Fruit fly (Drosophila melanogaster) whole organism, prepupa: ENCODE results near the gene CG14400.

Experiments used
- CG10631 ChIP-seq: fragments of 200-800 bp; sonication (Bioruptor generic); optimal IDR thresholded peaks from 2 replicates; lab custom pipeline; 2016; ENCODE audit warnings: missing biosample characterization, missing genetic modification characterization
- CG10669 ChIP-seq: fragments of 200-800 bp; sonication (Bioruptor generic); optimal IDR thresholded peaks from 3 replicates; lab custom pipeline; 2018; ENCODE audit warnings: missing biosample characterization, mild to moderate bottlenecking, missing genetic modification characterization, moderate library complexity
- CG11294 ChIP-seq: fragments of 200-800 bp; sonication (Bioruptor generic); IDR thresholded peaks from 2 replicates; pipeline ENCODE4 v1.3.6; 2022; ENCODE audit warnings: missing biosample characterization, missing genetic modification characterization
- CG11762 ChIP-seq: fragments of 200-800 bp; sonication (Bioruptor generic); optimal IDR thresholded peaks from 3 replicates; lab custom pipeline; 2016; ENCODE audit warnings: missing biosample characterization, missing genetic modification characterization; ENCODE audit not compliant: insufficient read depth
- CG15336 ChIP-seq: fragments of 200-800 bp; sonication (Bioruptor generic); IDR thresholded peaks from 2 replicates; pipeline ENCODE4 v1.3.6; 2022; ENCODE audit warnings: missing biosample characterization, missing genetic modification characterization
- CG1621 ChIP-seq: fragments of 200-800 bp; sonication (Bioruptor generic); optimal IDR thresholded peaks from 3 replicates; lab custom pipeline; 2018; ENCODE audit warnings: missing biosample characterization, mild to moderate bottlenecking, missing genetic modification characterization
- CG16779 ChIP-seq: fragments of 200-800 bp; sonication (Bioruptor generic); optimal IDR thresholded peaks from 3 replicates; lab custom pipeline; 2017; ENCODE audit warnings: missing biosample characterization, mild to moderate bottlenecking, missing genetic modification characterization
- CG3032 ChIP-seq: fragments of 200-800 bp; optimal IDR thresholded peaks from 2 replicates; lab custom pipeline; 2019; ENCODE audit warnings: missing biosample characterization, mild to moderate bottlenecking, missing genetic modification characterization, moderate library complexity
- CG31627 ChIP-seq: fragments of 200-800 bp; sonication (Bioruptor generic); optimal IDR thresholded peaks from 3 replicates; lab custom pipeline; 2016; ENCODE audit warnings: missing biosample characterization, missing genetic modification characterization
- CG32006 ChIP-seq: fragments of 200-800 bp; sonication (Bioruptor generic); optimal IDR thresholded peaks from 3 replicates; lab custom pipeline; 2017; ENCODE audit warnings: missing biosample characterization, mild to moderate bottlenecking, missing genetic modification characterization
- CG34406 ChIP-seq: fragments of 200-800 bp; sonication (Bioruptor generic); optimal IDR thresholded peaks from 3 replicates; lab custom pipeline; 2016; ENCODE audit warnings: missing biosample characterization, missing genetic modification characterization
- CG3919 ChIP-seq: fragments of 200-800 bp; sonication (Bioruptor generic); optimal IDR thresholded peaks from 3 replicates; lab custom pipeline; 2016; ENCODE audit warnings: missing biosample characterization, missing genetic modification characterization
- CG4318 ChIP-seq: fragments of 200-800 bp; sonication (Bioruptor generic); optimal IDR thresholded peaks from 3 replicates; lab custom pipeline; 2017; ENCODE audit warnings: missing biosample characterization, mild to moderate bottlenecking, missing genetic modification characterization
- CG6163 ChIP-seq: fragments of 200-800 bp; sonication (Bioruptor generic); IDR thresholded peaks from 3 replicates; pipeline ENCODE4 v1.3.6; 2022; ENCODE audit warnings: missing biosample characterization, missing genetic modification characterization
- CG6276 ChIP-seq: fragments of 200-800 bp; sonication (Bioruptor generic); optimal IDR thresholded peaks from 2 replicates; lab custom pipeline; 2017; ENCODE audit warnings: missing biosample characterization, mild to moderate bottlenecking, missing genetic modification characterization
- CG6792 ChIP-seq: fragments of 200-800 bp; sonication (Bioruptor generic); optimal IDR thresholded peaks from 3 replicates; lab custom pipeline; 2016; ENCODE audit warnings: missing biosample characterization, missing genetic modification characterization
- CG6854 ChIP-seq: fragments of 200-800 bp; sonication (Bioruptor generic); optimal IDR thresholded peaks from 2 replicates; lab custom pipeline; 2017; ENCODE audit warnings: missing biosample characterization, mild to moderate bottlenecking, missing genetic modification characterization
- CG7368 ChIP-seq: fragments of 200-800 bp; sonication (Bioruptor generic); optimal IDR thresholded peaks from 3 replicates; lab custom pipeline; 2016; ENCODE audit warnings: missing biosample characterization, missing genetic modification characterization
- CG8119 ChIP-seq: fragments of 200-800 bp; sonication (Bioruptor generic); IDR thresholded peaks from 3 replicates; pipeline ENCODE4 v1.3.6; 2022; ENCODE audit warnings: missing biosample characterization, missing genetic modification characterization
- CG8319 ChIP-seq: fragments of 200-800 bp; sonication (Bioruptor generic); optimal IDR thresholded peaks from 3 replicates; lab custom pipeline; 2016; ENCODE audit warnings: missing biosample characterization, missing genetic modification characterization
- CG8632 ChIP-seq: fragments of 200-800 bp; sonication (Bioruptor generic); optimal IDR thresholded peaks from 3 replicates; lab custom pipeline; 2016; ENCODE audit warnings: missing biosample characterization, missing genetic modification characterization
- CG9139 ChIP-seq: fragments of 200-800 bp; sonication (Bioruptor generic); optimal IDR thresholded peaks from 3 replicates; lab custom pipeline; 2017; ENCODE audit warnings: missing biosample characterization, mild to moderate bottlenecking, missing genetic modification characterization
- Eip78C ChIP-seq: fragments of 200-800 bp; sonication (Bioruptor generic); peaks from one replicate; lab custom pipeline; 2016; ENCODE audit warnings: missing biosample characterization, missing genetic modification characterization
- Ets21C ChIP-seq: fragments of 200-800 bp; sonication (Bioruptor generic); optimal IDR thresholded peaks from 3 replicates; lab custom pipeline; 2016; ENCODE audit warnings: missing biosample characterization, missing genetic modification characterization
- Hr38 ChIP-seq: sonication (Bioruptor generic); optimal IDR thresholded peaks from 2 replicates; lab custom pipeline; 2016; ENCODE audit warnings: missing biosample characterization, missing genetic modification characterization
- Hr4 ChIP-seq: fragments of 200-800 bp; sonication (Bioruptor generic); optimal IDR thresholded peaks from 3 replicates; lab custom pipeline; 2016; ENCODE audit warnings: missing biosample characterization, missing genetic modification characterization
- Met ChIP-seq: fragments of 200-800 bp; sonication (Bioruptor generic); optimal IDR thresholded peaks from 3 replicates; lab custom pipeline; 2016; ENCODE audit warnings: missing biosample characterization, missing genetic modification characterization
- OdsH ChIP-seq: fragments of 200-800 bp; sonication (Bioruptor generic); optimal IDR thresholded peaks from 3 replicates; lab custom pipeline; 2016; ENCODE audit warnings: missing biosample characterization, missing genetic modification characterization
- Sox102F ChIP-seq: fragments of 200-800 bp; sonication (Bioruptor generic); optimal IDR thresholded peaks from 2 replicates; lab custom pipeline; 2016; ENCODE audit warnings: missing biosample characterization, mild to moderate bottlenecking, missing genetic modification characterization
- acj6 ChIP-seq: fragments of 200-800 bp; sonication (Bioruptor generic); optimal IDR thresholded peaks from 3 replicates; lab custom pipeline; 2016; ENCODE audit warnings: missing biosample characterization, missing genetic modification characterization
- cyc ChIP-seq: fragments of 200-800 bp; sonication (Bioruptor generic); optimal IDR thresholded peaks from 3 replicates; lab custom pipeline; 2016; ENCODE audit warnings: missing biosample characterization, missing genetic modification characterization
- dsx ChIP-seq: fragments of 200-800 bp; optimal IDR thresholded peaks from 3 replicates; lab custom pipeline; 2019; ENCODE audit warnings: missing biosample characterization, mild to moderate bottlenecking, missing genetic modification characterization, moderate library complexity; ENCODE audit not compliant: poor library complexity, severe bottlenecking
- fd85E ChIP-seq: fragments of 200-800 bp; sonication (Bioruptor generic); optimal IDR thresholded peaks from 3 replicates; lab custom pipeline; 2016; ENCODE audit warnings: missing biosample characterization, missing genetic modification characterization
- fkh ChIP-seq: fragments of 200-800 bp; sonication (Bioruptor generic); optimal IDR thresholded peaks from 3 replicates; lab custom pipeline; 2017; ENCODE audit warnings: missing biosample characterization, mild to moderate bottlenecking, missing genetic modification characterization, moderate library complexity
- net ChIP-seq: fragments of 200-800 bp; sonication (Bioruptor generic); optimal IDR thresholded peaks from 3 replicates; lab custom pipeline; 2016; ENCODE audit warnings: missing biosample characterization, missing genetic modification characterization
- salr ChIP-seq, 2 experiments: fragments of 200-800 bp; sonication (Bioruptor generic); optimal IDR thresholded peaks; 3 replicates each; lab custom pipeline; 2016 to 2018; ENCODE audit warnings: missing biosample characterization in 2 of 2, missing genetic modification characterization in 2 of 2, mild to moderate bottlenecking in 1 of 2
- spab ChIP-seq: fragments of 200-800 bp; sonication (Bioruptor generic); optimal IDR thresholded peaks from 2 replicates; lab custom pipeline; 2017; ENCODE audit warnings: missing biosample characterization, mild to moderate bottlenecking, missing genetic modification characterization, missing genetic modification reagents
- ss ChIP-seq, 2 experiments: fragments of 200-800 bp; sonication (Bioruptor generic); optimal IDR thresholded peaks; 2 replicates in 1 of 2; 3 replicates in 1 of 2; lab custom pipeline; 2017 to 2018; ENCODE audit warnings: mild to moderate bottlenecking in 2 of 2, missing biosample characterization in 2 of 2, missing genetic modification characterization in 2 of 2, moderate library complexity in 1 of 2
- svp ChIP-seq: fragments of 200-800 bp; sonication (Bioruptor generic); peaks from one replicate; lab custom pipeline; 2016; ENCODE audit warnings: missing biosample characterization, missing genetic modification characterization
- vri ChIP-seq: fragments of 200-800 bp; sonication (Bioruptor generic); optimal IDR thresholded peaks from 3 replicates; lab custom pipeline; 2016; ENCODE audit warnings: missing biosample characterization, mild to moderate bottlenecking, missing genetic modification characterization

The CG14400 gene

dm6 chr2L:20885889-20886507 lies 28.3 kb upstream of the CG14400 start:
- TF ChIP-seq Eip78C (GFP tag; lab: Kevin White, UChicago) (peak; percentile 51), fkh (GFP tag; lab: Kevin White, UChicago) (peak; percentile 19), cyc (GFP tag; lab: Kevin White, UChicago) (no peak), CG4318 (GFP tag; lab: Kevin White, UChicago) (no peak), CG16779 (tag; lab: Kevin White, UChicago) (peak; percentile 13), CG8119 (GFP tag; lab: Robert Waterston, UW) (0 out of 3 replicates have a peak, but pooled peaks have one; percentile 22), CG6163 (GFP tag; lab: Robert Waterston, UW) (no peak), acj6 (no peak), CG6854 (no peak), CG34406 (GFP tag; lab: Kevin White, UChicago) (no peak), Ets21C (GFP tag; lab: Kevin White, UChicago) (no peak), CG1621 (tag; lab: Kevin White, UChicago) (peak; percentile 52), CG11294 (GFP tag; lab: Robert Waterston, UW) (no peak)

DNA sequence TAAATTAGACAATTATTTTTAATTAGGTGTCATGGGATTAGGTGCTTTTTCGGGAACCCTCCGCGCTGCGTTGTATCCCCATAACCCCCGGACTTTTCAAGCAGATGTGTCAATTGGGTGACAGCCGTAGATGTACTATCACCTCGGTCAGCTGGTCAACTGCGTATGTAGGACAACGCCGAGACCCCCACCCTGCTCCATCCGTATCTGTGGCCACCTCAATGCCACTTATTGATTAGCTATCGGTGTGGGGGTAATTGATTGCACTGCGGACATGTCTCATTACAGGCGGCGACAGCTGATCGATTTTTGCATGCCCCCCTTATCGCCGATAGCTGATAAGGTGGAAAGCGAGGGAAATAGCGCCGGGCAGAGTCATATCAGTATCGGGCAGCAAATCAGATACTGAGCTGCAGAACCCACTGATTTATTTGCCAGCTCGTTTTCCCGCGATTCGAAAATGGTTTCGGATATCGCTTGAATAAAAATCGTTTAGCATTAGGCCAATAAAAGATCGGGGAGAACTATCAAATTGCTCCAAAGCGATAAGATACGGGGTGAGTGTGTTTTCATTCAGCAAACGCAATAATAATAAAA lies 26.0 kb upstream of the CG14400 start:
- TF ChIP-seq ss (GFP tag; optimal IDR thresholded peaks at IDR 0.05; lab: Kevin White, UChicago) = no peak
- no peak for TF ChIP-seq CG31627 (GFP tag; lab: Kevin White, UChicago)
- peak; percentile 99 for TF ChIP-seq svp (GFP tag; lab: Kevin White, UChicago)
- no peak for TF ChIP-seq Eip78C (GFP tag; lab: Kevin White, UChicago)
- TF ChIP-seq CG8319 (GFP tag; lab: Kevin White, UChicago) = no peak
- no peak for TF ChIP-seq CG4318 (GFP tag; lab: Kevin White, UChicago)
- TF ChIP-seq cyc (GFP tag; lab: Kevin White, UChicago) = no peak
- TF ChIP-seq spab = no peak
- TF ChIP-seq net (GFP tag; lab: Kevin White, UChicago) = no peak
- no peak for TF ChIP-seq CG16779 (tag; lab: Kevin White, UChicago)
- TF ChIP-seq CG6792 (GFP tag; lab: Kevin White, UChicago) = no peak
- no peak for TF ChIP-seq CG9139 (GFP tag; lab: Kevin White, UChicago)
- TF ChIP-seq CG10631 (GFP tag; lab: Kevin White, UChicago) = no peak
- TF ChIP-seq vri (GFP tag; lab: Kevin White, UChicago) = peak; percentile 31

DNA sequence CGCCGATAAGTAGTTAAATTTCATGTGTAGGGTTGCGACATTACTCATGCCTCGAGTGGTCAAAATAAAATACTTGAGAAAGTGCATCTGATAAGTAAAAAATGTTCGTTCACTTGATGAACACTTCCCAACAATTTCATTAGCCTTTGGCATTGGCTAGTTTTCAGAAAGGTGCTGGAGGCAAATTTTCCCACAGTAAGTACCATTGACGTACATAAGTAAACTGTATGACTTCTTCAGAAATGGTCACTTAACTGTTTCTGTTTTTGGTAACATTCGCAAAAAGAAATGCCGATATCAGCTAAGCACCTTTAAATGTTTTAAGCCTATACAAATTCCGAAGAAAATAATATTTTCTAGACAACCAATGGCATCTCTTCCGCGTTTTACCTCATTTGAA lies 25.4 kb upstream of the CG14400 start:
- TF ChIP-seq Eip78C (GFP tag; lab: Kevin White, UChicago) (no peak), CG7368 (GFP tag; lab: Kevin White, UChicago) (no peak), CG3919 (no peak)

- TF ChIP-seq OdsH = peak; percentile 10
- TF ChIP-seq CG3919 = peak; percentile 19
- no peak for TF ChIP-seq salr (GFP tag; optimal IDR thresholded peaks at IDR 0.05; lab: Kevin White, UChicago)
- TF ChIP-seq fd85E (GFP tag; lab: Kevin White, UChicago) = no peak
- peak; percentile 47 for TF ChIP-seq CG6854
- peak; percentile 4 for TF ChIP-seq Met (GFP tag; lab: Kevin White, UChicago)
- TF ChIP-seq CG8319 (GFP tag; lab: Kevin White, UChicago) = no peak
- TF ChIP-seq CG11762 (GFP tag; lab: Kevin White, UChicago) = no peak
- TF ChIP-seq vri (GFP tag; lab: Kevin White, UChicago) = peak; percentile 52
- TF ChIP-seq ss (GFP tag; optimal IDR thresholded peaks at IDR 0.05; lab: Kevin White, UChicago) = peak; percentile 6 to 56
- TF ChIP-seq CG10669 (GFP tag; lab: Kevin White, UChicago) = no peak
- peak; percentile 45 for TF ChIP-seq Hr4
- TF ChIP-seq CG32006 (GFP tag; lab: Kevin White, UChicago) = peak; percentile 22
- no peak for TF ChIP-seq dsx (GFP tag; lab: Kevin White, UChicago)
- peak; percentile 77 for TF ChIP-seq fkh (GFP tag; lab: Kevin White, UChicago)
- TF ChIP-seq spab = peak; percentile 32
- TF ChIP-seq CG9139 (GFP tag; lab: Kevin White, UChicago) = peak; percentile 48
- peak; percentile 33 for TF ChIP-seq net (GFP tag; lab: Kevin White, UChicago)
- TF ChIP-seq CG15336 (GFP tag; lab: Robert Waterston, UW) = peak; percentile 37; the same call in 1 of the 2 replicates
- TF ChIP-seq CG1621 (tag; lab: Kevin White, UChicago) = no peak
- no peak for TF ChIP-seq Hr38
- TF ChIP-seq CG8632 (GFP tag; lab: Kevin White, UChicago) = peak; percentile 9
- no peak for TF ChIP-seq CG6276
- TF ChIP-seq CG11294 (GFP tag; lab: Robert Waterston, UW) = 0 out of 2 replicates have a peak, but pooled peaks have one; percentile 42
- TF ChIP-seq CG3032 (tag; lab: Kevin White, UChicago) = no peak
- TF ChIP-seq Sox102F (GFP tag; lab: Kevin White, UChicago) = no peak
- TF ChIP-seq Eip78C (GFP tag; lab: Kevin White, UChicago) = peak; percentile 56
- TF ChIP-seq CG6163 (GFP tag; lab: Robert Waterston, UW) = peak; percentile 18; the same call in 1 of the 3 replicates
Observed at dm6 chr2L:20881353-20882079, 23.8 kb upstream of the CG14400 start.
